Fruit fly (Drosophila melanogaster): ENCODE data around the gene Lip2.

DNA sequence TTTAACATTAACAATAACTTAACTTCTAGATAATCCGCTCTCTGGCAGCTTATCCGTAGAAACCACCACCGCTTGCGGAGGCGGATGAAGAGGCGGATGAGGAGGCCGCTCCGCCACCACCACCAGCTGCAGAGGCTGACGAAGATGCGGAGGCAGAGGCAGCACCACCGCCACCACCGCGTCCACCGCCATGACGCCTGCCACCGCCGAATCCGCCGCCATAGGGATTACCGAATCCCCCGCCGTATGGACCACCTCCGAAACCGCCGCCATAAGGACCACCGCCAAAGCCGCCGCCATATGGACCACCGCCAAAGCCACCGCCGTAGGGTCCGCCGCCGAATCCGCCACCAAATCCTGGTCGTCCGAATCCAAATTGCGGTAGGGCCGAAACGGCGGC is 20.5 kb downstream of the Lip2 start:
- TF ChIP-seq usp (GFP tag; optimal IDR thresholded peaks at IDR 0.05) (no peak), EcR (GFP tag; optimal IDR thresholded peaks at IDR 0.05) (no peak)

Data from whole organism.